Worm (Caenorhabditis elegans): ENCODE measurements around the gene C13A2.5.

The C13A2.5 gene

ce11 chrV:7326928-7327327 is 51.3 kb downstream of the C13A2.5 start, which contains the start of gene F10G2.4:
Gene F10G2.4, plus strand, starts transcription at chrV:7327228.
- TF ChIP-seq hlh-8 (tag; optimal IDR thresholded peaks at IDR 0.05) (no peak), ahr-1 (tag; optimal IDR thresholded peaks at IDR 0.05) (no peak), nhr-11 (tag; optimal IDR thresholded peaks at IDR 0.05) (no peak), ceh-2 (tag; optimal IDR thresholded peaks at IDR 0.05) (no peak), zip-5 (tag; optimal IDR thresholded peaks at IDR 0.05) (no peak), unc-55 (GFP tag; optimal IDR thresholded peaks at IDR 0.05) (no peak), K09A11.1 (tag; optimal IDR thresholded peaks at IDR 0.05; ENCODE audit: insufficient read depth) (no peak), ama-1 (optimal IDR thresholded peaks at IDR 0.05) (no peak), hlh-13 (GFP tag; optimal IDR thresholded peaks at IDR 0.05) (no peak), gmeb-2 (tag; optimal IDR thresholded peaks at IDR 0.05) (no peak), che-1 (tag; optimal IDR thresholded peaks at IDR 0.05) (no peak), C38D4.7 (GFP tag; optimal IDR thresholded peaks at IDR 0.05) (no peak), odd-2 (tag; optimal IDR thresholded peaks at IDR 0.05) (no peak), pqm-1 (tag; optimal IDR thresholded peaks at IDR 0.05) (no peak), unc-3 (GFP tag; conservative IDR thresholded peaks at IDR 0.05) (no peak), unc-3 (tag; optimal IDR thresholded peaks at IDR 0.05) (no peak)
